Fruit fly (Drosophila melanogaster) whole organism, embryonic: ENCODE data around the gene Pgd.

Source experiments
- Antp ChIP-seq: fragments of 200-800 bp; sonication (Bioruptor generic); optimal IDR thresholded peaks from 3 replicates; lab custom pipeline; 2016; ENCODE audit warnings: missing biosample characterization, missing genetic modification characterization
- CG11696 ChIP-seq: fragments of 200-800 bp; sonication (Bioruptor generic); IDR thresholded peaks from 2 replicates; pipeline ENCODE4 v1.3.6; 2022; ENCODE audit warnings: missing biosample characterization, missing genetic modification characterization
- CG12219 ChIP-seq: fragments of 200-800 bp; sonication (Bioruptor generic); optimal IDR thresholded peaks from 3 replicates; lab custom pipeline; 2018; ENCODE audit warnings: missing biosample characterization, mild to moderate bottlenecking, missing genetic modification characterization
- CG12769 ChIP-seq: fragments of 200-800 bp; sonication (Bioruptor generic); optimal IDR thresholded peaks from 2 replicates; lab custom pipeline; 2019; ENCODE audit warnings: missing biosample characterization, mild to moderate bottlenecking, missing genetic modification characterization, moderate library complexity
- CG13123 ChIP-seq: fragments of 200-800 bp; sonication (Bioruptor generic); optimal IDR thresholded peaks from 2 replicates; lab custom pipeline; 2016; ENCODE audit warnings: missing biosample characterization, missing genetic modification characterization
- CG14014 ChIP-seq: fragments of 200-800 bp; sonication (Bioruptor generic); IDR thresholded peaks from 2 replicates; pipeline ENCODE4 v1.3.6; 2022; ENCODE audit warnings: missing biosample characterization, missing genetic modification characterization
- CG15073 ChIP-seq: fragments of 200-800 bp; sonication (Bioruptor generic); optimal IDR thresholded peaks from 2 replicates; lab custom pipeline; 2016; ENCODE audit warnings: missing biosample characterization, missing genetic modification characterization
- CG15696 ChIP-seq: fragments of 200-800 bp; sonication (Bioruptor generic); optimal IDR thresholded peaks from 2 replicates; lab custom pipeline; 2019; ENCODE audit warnings: missing biosample characterization, mild to moderate bottlenecking, missing genetic modification characterization, moderate library complexity
- CG1603 ChIP-seq: fragments of 200-800 bp; sonication (Bioruptor generic); optimal IDR thresholded peaks from 2 replicates; lab custom pipeline; 2019; ENCODE audit warnings: missing biosample characterization, mild to moderate bottlenecking, missing genetic modification characterization, moderate library complexity
- CG18599 ChIP-seq: fragments of 200-800 bp; sonication (Bioruptor generic); optimal IDR thresholded peaks from 3 replicates; lab custom pipeline; 2017; ENCODE audit warnings: missing biosample characterization, missing genetic modification characterization, mild to moderate bottlenecking, moderate library complexity, missing genetic modification reagents
- CG31365 ChIP-seq: fragments of 200-800 bp; sonication (Bioruptor generic); optimal IDR thresholded peaks from 2 replicates; lab custom pipeline; 2018; ENCODE audit warnings: missing biosample characterization, mild to moderate bottlenecking, missing genetic modification characterization
- CG32532 ChIP-seq: fragments of 200-800 bp; sonication (Bioruptor generic); IDR thresholded peaks from 2 replicates; pipeline ENCODE4 v1.3.6; 2022; ENCODE audit warnings: missing biosample characterization, missing genetic modification characterization
- CG33557 ChIP-seq: fragments of 200-800 bp; sonication (Bioruptor generic); optimal IDR thresholded peaks from 2 replicates; lab custom pipeline; 2019; ENCODE audit warnings: missing biosample characterization, mild to moderate bottlenecking, missing genetic modification characterization, moderate library complexity
- CG34422 ChIP-seq: fragments of 200-800 bp; sonication (Bioruptor generic); IDR thresholded peaks from 3 replicates; pipeline ENCODE4 v1.3.6; 2022; ENCODE audit warnings: missing biosample characterization, missing genetic modification characterization
- CG3726 ChIP-seq: fragments of 200-800 bp; sonication (Bioruptor generic); IDR thresholded peaks from 3 replicates; pipeline ENCODE4, ENCODE4 v1.3.6; 2022; ENCODE audit warnings: missing biosample characterization, missing genetic modification characterization
- CG4328 ChIP-seq: fragments of 200-800 bp; sonication (Bioruptor generic); optimal IDR thresholded peaks from 3 replicates; lab custom pipeline; 2017; ENCODE audit warnings: missing biosample characterization, missing genetic modification reagents, missing genetic modification characterization
- CG4404 ChIP-seq: fragments of 200-800 bp; sonication (Bioruptor generic); IDR thresholded peaks from 2 replicates; pipeline ENCODE4 v1.3.6; 2022; ENCODE audit warnings: missing biosample characterization, missing genetic modification characterization
- CG6689 ChIP-seq: fragments of 200-800 bp; sonication (Bioruptor generic); IDR thresholded peaks from 2 replicates; pipeline ENCODE4 v1.3.6; 2022; ENCODE audit warnings: missing biosample characterization, missing genetic modification characterization
- CG8290 ChIP-seq, 3 experiments: fragments of 200-800 bp; sonication (Bioruptor generic); optimal IDR thresholded peaks; 2 replicates each; lab custom pipeline; 2016 to 2019; ENCODE audit warnings: missing biosample characterization in 3 of 3, missing genetic modification characterization in 3 of 3, mild to moderate bottlenecking in 2 of 3, moderate library complexity in 1 of 3
- Dad ChIP-seq: fragments of 200-800 bp; sonication (Bioruptor generic); optimal IDR thresholded peaks from 3 replicates; lab custom pipeline; 2016; ENCODE audit warnings: missing biosample characterization, missing genetic modification characterization
- Fer1 ChIP-seq: fragments of 200-800 bp; sonication (Bioruptor generic); optimal IDR thresholded peaks from 2 replicates; lab custom pipeline; 2017; ENCODE audit warnings: missing biosample characterization, mild to moderate bottlenecking, missing genetic modification characterization
- Fer3 ChIP-seq: fragments of 200-800 bp; sonication (Bioruptor generic); optimal IDR thresholded peaks from 2 replicates; lab custom pipeline; 2018; ENCODE audit warnings: missing biosample characterization, mild to moderate bottlenecking, missing genetic modification characterization, moderate library complexity
- NC2α ChIP-seq: fragments of 200-800 bp; sonication (Bioruptor generic); optimal IDR thresholded peaks from 2 replicates; lab custom pipeline; 2016; ENCODE audit warnings: missing biosample characterization, missing genetic modification characterization
- Oli ChIP-seq: fragments of 200-800 bp; sonication (Bioruptor generic); optimal IDR thresholded peaks from 2 replicates; lab custom pipeline; 2018; ENCODE audit warnings: missing biosample characterization, mild to moderate bottlenecking, missing genetic modification characterization, moderate library complexity
- PHDP ChIP-seq: fragments of 200-800 bp; sonication (Bioruptor generic); optimal IDR thresholded peaks from 3 replicates; lab custom pipeline; 2018; ENCODE audit warnings: missing biosample characterization, mild to moderate bottlenecking, missing genetic modification characterization, moderate library complexity
- Ptx1 ChIP-seq: fragments of 200-800 bp; sonication (Bioruptor generic); IDR thresholded peaks from 2 replicates; pipeline ENCODE4 v1.3.6; 2022; ENCODE audit warnings: missing biosample characterization, missing genetic modification characterization
- Rx ChIP-seq: fragments of 200-800 bp; sonication (Bioruptor generic); IDR thresholded peaks from 2 replicates; pipeline ENCODE4 v1.3.6; 2022; ENCODE audit warnings: missing biosample characterization, missing genetic modification characterization
- Xrp1 ChIP-seq: fragments of 200-800 bp; sonication (Bioruptor generic); IDR thresholded peaks from 2 replicates; pipeline ENCODE4 v1.3.6; 2022; ENCODE audit warnings: missing biosample characterization, missing genetic modification characterization
- ap ChIP-seq: fragments of 200-800 bp; sonication (Bioruptor generic); IDR thresholded peaks from 2 replicates; pipeline ENCODE4 v1.3.6; 2022; ENCODE audit warnings: missing biosample characterization, missing genetic modification characterization
- bab2 ChIP-seq: fragments of 200-800 bp; sonication (Bioruptor generic); optimal IDR thresholded peaks from 2 replicates; lab custom pipeline; 2016; ENCODE audit warnings: missing biosample characterization, missing genetic modification characterization
- bsh ChIP-seq, 2 experiments: fragments of 200-800 bp; sonication (Bioruptor generic); optimal IDR thresholded peaks; 2 replicates each; lab custom pipeline; 2017 to 2018; ENCODE audit warnings: mild to moderate bottlenecking in 2 of 2, missing biosample characterization in 2 of 2, missing genetic modification characterization in 2 of 2, moderate library complexity in 1 of 2
- chinmo ChIP-seq: fragments of 200-800 bp; sonication (Bioruptor generic); IDR thresholded peaks from 4 replicates; pipeline ENCODE4 v1.3.6; 2022; ENCODE audit warnings: missing biosample characterization, missing genetic modification characterization; ENCODE audit not compliant: partially characterized antibody
- ci ChIP-seq: fragments of 200-800 bp; sonication (Bioruptor generic); IDR thresholded peaks from 3 replicates; pipeline ENCODE4 v1.3.6; 2022; ENCODE audit warnings: missing biosample characterization, missing genetic modification characterization
- dmrt99B ChIP-seq: fragments of 200-800 bp; sonication (Bioruptor generic); optimal IDR thresholded peaks from 2 replicates; lab custom pipeline; 2018; ENCODE audit warnings: missing biosample characterization, mild to moderate bottlenecking, missing genetic modification characterization, moderate library complexity
- esg ChIP-seq: fragments of 200-800 bp; sonication (Bioruptor generic); conservative IDR thresholded peaks from 2 replicates; pipeline ENCODE4 v1.3.6; 2022; ENCODE audit warnings: missing biosample characterization, missing genetic modification characterization
- fd64A ChIP-seq: fragments of 200-800 bp; sonication (Bioruptor generic); optimal IDR thresholded peaks from 3 replicates; lab custom pipeline; 2018; ENCODE audit warnings: missing biosample characterization, mild to moderate bottlenecking, missing genetic modification characterization
- gem ChIP-seq: fragments of 200-800 bp; sonication (Bioruptor generic); optimal IDR thresholded peaks from 2 replicates; lab custom pipeline; 2019; ENCODE audit warnings: missing biosample characterization, mild to moderate bottlenecking, missing genetic modification characterization, moderate library complexity
- hkb ChIP-seq, 2 experiments: fragments of 200-800 bp in 1 of 2; fragments of >200 bp in 1 of 2; sonication (Bioruptor generic) in 1 of 2; IDR thresholded peaks in 1 of 2; optimal IDR thresholded peaks in 1 of 2; 2 replicates each; pipeline versions ENCODE4 v1.3.6 to Lab custom; 2017 to 2022; ENCODE audit warnings: missing biosample characterization in 1 of 2, missing genetic modification characterization in 1 of 2
- kah ChIP-seq: fragments of 200-800 bp; sonication (Bioruptor generic); optimal IDR thresholded peaks from 2 replicates; lab custom pipeline; 2018; ENCODE audit warnings: missing biosample characterization, mild to moderate bottlenecking, missing genetic modification characterization
- nom ChIP-seq: fragments of 200-800 bp; sonication (Bioruptor generic); optimal IDR thresholded peaks from 2 replicates; lab custom pipeline; 2017; ENCODE audit warnings: missing biosample characterization, missing genetic modification characterization, mild to moderate bottlenecking, moderate library complexity, missing genetic modification reagents
- org-1 ChIP-seq: fragments of 200-800 bp; sonication (Bioruptor generic); optimal IDR thresholded peaks from 2 replicates; lab custom pipeline; 2017; ENCODE audit warnings: missing biosample characterization, missing genetic modification characterization
- pros ChIP-seq: fragments of 200-800 bp; sonication (Bioruptor generic); optimal IDR thresholded peaks from 3 replicates; lab custom pipeline; 2019; ENCODE audit warnings: missing biosample characterization, mild to moderate bottlenecking, missing genetic modification characterization, moderate library complexity
- sens ChIP-seq: fragments of 200-800 bp; sonication (Bioruptor generic); peaks from one replicate; lab custom pipeline; 2016; ENCODE audit warnings: missing biosample characterization, missing genetic modification characterization
- slbo ChIP-seq: fragments of 200-800 bp; sonication (Bioruptor generic); IDR thresholded peaks from 2 replicates; pipeline ENCODE4 v1.3.6; 2022; ENCODE audit warnings: missing biosample characterization, missing genetic modification characterization
- sug ChIP-seq: fragments of 200-800 bp; optimal IDR thresholded peaks from 2 replicates; lab custom pipeline; 2019; ENCODE audit warnings: missing biosample characterization, mild to moderate bottlenecking, missing genetic modification characterization, moderate library complexity
- tin ChIP-seq: fragments of 200-800 bp; sonication (Bioruptor generic); optimal IDR thresholded peaks from 3 replicates; lab custom pipeline; 2016; ENCODE audit warnings: missing biosample characterization, missing genetic modification characterization
- tup ChIP-seq: fragments of 200-800 bp; sonication (Bioruptor generic); optimal IDR thresholded peaks from 2 replicates; lab custom pipeline; 2016; ENCODE audit warnings: missing biosample characterization, mild to moderate bottlenecking, missing genetic modification characterization, moderate library complexity
- unpg ChIP-seq: fragments of 200-800 bp; sonication (Bioruptor generic); optimal IDR thresholded peaks from 3 replicates; lab custom pipeline; 2018; ENCODE audit warnings: missing biosample characterization, mild to moderate bottlenecking, missing genetic modification characterization, moderate library complexity
- vvl ChIP-seq: fragments of 200-800 bp; sonication (Bioruptor generic); IDR thresholded peaks from 2 replicates; pipeline ENCODE4 v1.3.6; 2022; ENCODE audit warnings: missing biosample characterization, missing genetic modification characterization

Pgd gene

dm6 chrX:2146574-2146973 lies 1.6 kb downstream of the Pgd start:
- TF ChIP-seq sug (tag; lab: Kevin White, UChicago) (peak; percentile 44), vvl (GFP tag; lab: Robert Waterston, UW) (peak; percentile 17; the same call in 1 of the 2 replicates), CG18599 (GFP tag; lab: Kevin White, UChicago) (peak; percentile 37), tin (no peak), fd64A (no peak), CG15696 (tag; lab: Kevin White, UChicago) (peak; percentile 26), sens (GFP tag; lab: Kevin White, UChicago) (peak; percentile 39), hkb (optimal IDR thresholded peaks at IDR 0.05; lab: Kevin White, UChicago) (no peak), hkb (GFP tag; IDR thresholded peaks at IDR 0.05; lab: Robert Waterston, UW) (peak; percentile 38; the same call in 1 of the 2 replicates), esg (0 out of 2 replicates have a peak, but pooled peaks have one; percentile 23), CG33557 (GFP tag; lab: Kevin White, UChicago) (no peak), Antp (GFP tag; lab: Kevin White, UChicago) (peak; percentile 16), Dad (GFP tag; lab: Kevin White, UChicago) (no peak), CG11696 (GFP tag; lab: Robert Waterston, UW) (peak; percentile 82), Fer1 (GFP tag; lab: Kevin White, UChicago) (no peak), bsh (GFP tag; optimal IDR thresholded peaks at IDR 0.05; lab: Kevin White, UChicago) (peak in 1 of 2 experiments; percentile 26), Ptx1 (peak; percentile 30; the same call in 1 of the 2 replicates), gem (tag; lab: Kevin White, UChicago) (peak; percentile 20), CG32532 (GFP tag; lab: Robert Waterston, UW) (peak; percentile 11; the same call in 1 of the 2 replicates), kah (no peak), bab2 (GFP tag; lab: Kevin White, UChicago) (no peak), CG14014 (GFP tag; lab: Robert Waterston, UW) (0 out of 2 replicates have a peak, but pooled peaks have one; percentile 7), CG31365 (tag; lab: Kevin White, UChicago) (peak; percentile 17), dmrt99B (tag; lab: Kevin White, UChicago) (no peak), chinmo (GFP tag; lab: Robert Waterston, UW) (no peak), ap (GFP tag; lab: Robert Waterston, UW) (no peak), Rx (0 out of 2 replicates have a peak, but pooled peaks have one; percentile 21), pros (GFP tag; lab: Kevin White, UChicago) (no peak), Oli (tag; lab: Kevin White, UChicago) (peak; percentile 26), CG13123 (no peak), slbo (0 out of 2 replicates have a peak, but pooled peaks have one; percentile 15), CG6689 (GFP tag; lab: Robert Waterston, UW) (no peak), CG8290 (GFP tag; optimal IDR thresholded peaks at IDR 0.05; lab: Kevin White, UChicago) (no peak), CG8290 (tag; optimal IDR thresholded peaks at IDR 0.05; lab: Kevin White, UChicago) (peak in 1 of 2 experiments; percentile 58), Xrp1 (GFP tag; lab: Robert Waterston, UW) (peak; percentile 24; the same call in 1 of the 2 replicates), tup (GFP tag; lab: Kevin White, UChicago) (no peak), NC2α (GFP tag; lab: Kevin White, UChicago) (no peak), CG3726 (no peak), CG4328 (GFP tag; lab: Kevin White, UChicago) (no peak), PHDP (tag; lab: Kevin White, UChicago) (no peak), unpg (GFP tag; lab: Kevin White, UChicago) (peak; percentile 35), CG34422 (GFP tag; lab: Robert Waterston, UW) (0 out of 3 replicates have a peak, but pooled peaks have one; percentile 12), CG12219 (GFP tag; lab: Kevin White, UChicago) (peak; percentile 7), CG12769 (tag; lab: Kevin White, UChicago) (peak; percentile 5), Fer3 (tag; lab: Kevin White, UChicago) (peak; percentile 10), org-1 (GFP tag; lab: Kevin White, UChicago) (peak; percentile 1), CG15073 (GFP tag; lab: Kevin White, UChicago) (peak; percentile 81), nom (GFP tag; lab: Kevin White, UChicago) (no peak), ci (GFP tag; lab: Robert Waterston, UW) (0 out of 3 replicates have a peak, but pooled peaks have one; percentile 46), CG1603 (tag; lab: Kevin White, UChicago) (peak; percentile 45), CG4404 (GFP tag; lab: Robert Waterston, UW) (0 out of 2 replicates have a peak, but pooled peaks have one; percentile 6)
